Worm (Caenorhabditis elegans) whole organism, L4 larva: ENCODE results near the gene ivns-1.
A peak's percentile ranks its signal among the peaks of the same experiment; 100 is the strongest.
"Not testable (repeated sequence)": the region's sequence is repeated elsewhere in the genome, so short reads cannot be mapped to it uniquely, and the experiment has no call there.

ENCODE experiments used
- D1046.2 ChIP-seq: fragments of 200-800 bp; sonication (Bioruptor generic); IDR thresholded peaks from 2 replicates; pipeline ENCODE4 v1.3.6; 2022; ENCODE audit warnings: missing genetic modification characterization, missing compliant biosample characterization
- F10B5.3 ChIP-seq: sonication (generic microtip); optimal IDR thresholded peaks from 2 replicates; lab custom pipeline; 2016; ENCODE audit warnings: mild to moderate bottlenecking, missing genetic modification characterization, missing compliant biosample characterization
- F37D6.2 ChIP-seq: sonication (generic microtip); optimal IDR thresholded peaks from 2 replicates; lab custom pipeline; 2016; ENCODE audit warnings: mild to moderate bottlenecking, missing genetic modification characterization, missing compliant biosample characterization
- T26A8.4 ChIP-seq: fragments of 200-800 bp; sonication (Bioruptor generic); IDR thresholded peaks from 2 replicates; pipeline ENCODE4 v1.3.6; 2022; ENCODE audit warnings: missing genetic modification characterization, missing compliant biosample characterization
- Y5F2A.4 ChIP-seq: fragments of 200-800 bp; sonication (Bioruptor generic); optimal IDR thresholded peaks from 2 replicates; lab custom pipeline; 2018; ENCODE audit warnings: mild to moderate bottlenecking, missing genetic modification characterization, missing compliant biosample characterization
- aha-1 ChIP-seq: fragments of 150-350 bp; peaks from one replicate; lab custom pipeline; 2014; ENCODE audit warnings: missing biosample characterization, missing genetic modification characterization
- ceh-20 ChIP-seq: fragments of 200-800 bp; sonication (Bioruptor generic); IDR thresholded peaks from 2 replicates; pipeline ENCODE4 v1.3.6; 2022; ENCODE audit warnings: missing genetic modification reagents, missing genetic modification characterization, missing compliant biosample characterization
- ceh-82 ChIP-seq: sonication (generic microtip); optimal IDR thresholded peaks from 2 replicates; lab custom pipeline; 2017; ENCODE audit warnings: missing biosample characterization, missing genetic modification characterization
- cey-2 ChIP-seq: sonication (generic microtip); optimal IDR thresholded peaks from 3 replicates; lab custom pipeline; 2017; ENCODE audit warnings: missing genetic modification characterization, mild to moderate bottlenecking, missing compliant biosample characterization, antibody characterized with exemption, borderline replicate concordance; ENCODE audit not compliant: insufficient read depth
- daf-16 ChIP-seq, 3 experiments: sonication (generic microtip); optimal IDR thresholded peaks; 2 replicates each; lab custom pipeline; 2016 to 2017; ENCODE audit warnings: missing genetic modification characterization in 3 of 3, missing genetic modification reagents in 3 of 3, mild to moderate bottlenecking in 2 of 3, missing compliant biosample characterization in 2 of 3, missing biosample characterization in 1 of 3, moderate library complexity in 1 of 3
- daf-8 ChIP-seq: fragments of 200-800 bp; sonication (Bioruptor generic); IDR thresholded peaks from 2 replicates; pipeline ENCODE4 v1.3.6; 2022; ENCODE audit warnings: missing genetic modification characterization, missing compliant biosample characterization
- dmd-6 ChIP-seq: fragments of 200-800 bp; sonication (Bioruptor generic); IDR thresholded peaks from 2 replicates; pipeline ENCODE4 v1.3.6; 2022; ENCODE audit warnings: missing genetic modification reagents, missing genetic modification characterization, missing compliant biosample characterization
- dpl-1 ChIP-seq: fragments of 150-350 bp; optimal IDR thresholded peaks from 2 replicates; lab custom pipeline; 2014; ENCODE audit warnings: missing biosample characterization, missing genetic modification reagents, missing genetic modification characterization
- dve-1 ChIP-seq: sonication (generic microtip); optimal IDR thresholded peaks from 2 replicates; lab custom pipeline; 2017; ENCODE audit warnings: antibody characterized with exemption, mild to moderate bottlenecking, missing genetic modification characterization, missing compliant biosample characterization; ENCODE audit not compliant: insufficient read depth
- egl-27 ChIP-seq: sonication (generic microtip); optimal IDR thresholded peaks from 3 replicates; lab custom pipeline; 2017; ENCODE audit warnings: missing biosample characterization, missing genetic modification reagents, missing genetic modification characterization
- egl-43 ChIP-seq: fragments of 200-800 bp; sonication (Bioruptor generic); IDR thresholded peaks from 2 replicates; pipeline ENCODE4 v1.3.6; 2022; ENCODE audit warnings: missing genetic modification reagents, missing genetic modification characterization, missing compliant biosample characterization
- fos-1 ChIP-seq: fragments of 150-350 bp; optimal IDR thresholded peaks from 2 replicates; lab custom pipeline; 2014; ENCODE audit warnings: missing biosample characterization, missing genetic modification characterization
- hif-1 ChIP-seq, 2 experiments: sonication (generic microtip); optimal IDR thresholded peaks; 2 replicates each; lab custom pipeline; 2016 to 2017; ENCODE audit warnings: missing compliant biosample characterization in 2 of 2, missing genetic modification characterization in 2 of 2, missing genetic modification reagents in 2 of 2, missing genotype in 2 of 2, mild to moderate bottlenecking in 1 of 2
- hmg-1.1 ChIP-seq: fragments of 200-800 bp; sonication (Bioruptor generic); IDR thresholded peaks from 2 replicates; pipeline ENCODE4 v1.3.6; 2022; ENCODE audit warnings: missing genetic modification reagents, missing genetic modification characterization, missing compliant biosample characterization
- jun-1 ChIP-seq: fragments of 150-350 bp; optimal IDR thresholded peaks from 2 replicates; lab custom pipeline; 2014; ENCODE audit warnings: missing biosample characterization, missing genetic modification reagents, missing genetic modification characterization
- madf-9 ChIP-seq: fragments of 200-800 bp; sonication (Bioruptor generic); conservative IDR thresholded peaks from 2 replicates; pipeline ENCODE4 v1.3.6; 2022; ENCODE audit warnings: missing genetic modification reagents, missing genetic modification characterization, missing compliant biosample characterization
- mep-1 ChIP-seq: fragments of 150-350 bp; sonication (generic microtip); optimal IDR thresholded peaks from 3 replicates; lab custom pipeline; 2014; ENCODE audit warnings: missing biosample characterization, missing genetic modification characterization
- mxl-2 ChIP-seq: fragments of 200-800 bp; sonication (Bioruptor generic); conservative IDR thresholded peaks from 2 replicates; pipeline ENCODE4 v1.3.6; 2022; ENCODE audit warnings: missing genetic modification reagents, missing genetic modification characterization, missing compliant biosample characterization
- nhr-28 ChIP-seq: fragments of 150-350 bp; optimal IDR thresholded peaks from 2 replicates; lab custom pipeline; 2014; ENCODE audit warnings: missing biosample characterization, missing genetic modification characterization
- nhr-42 ChIP-seq: fragments of 200-800 bp; sonication (Bioruptor generic); IDR thresholded peaks from 2 replicates; pipeline ENCODE4 v1.3.6; 2022; ENCODE audit warnings: missing genetic modification characterization, missing compliant biosample characterization
- nhr-48 ChIP-seq: sonication (generic microtip); optimal IDR thresholded peaks from 2 replicates; lab custom pipeline; 2016; ENCODE audit warnings: mild to moderate bottlenecking, missing genetic modification characterization, missing compliant biosample characterization
- nhr-77 ChIP-seq: fragments of 150-350 bp; optimal IDR thresholded peaks from 2 replicates; lab custom pipeline; 2014; ENCODE audit warnings: missing biosample characterization, missing genetic modification characterization
- php-3 ChIP-seq: fragments of 200-800 bp; sonication (Bioruptor generic); IDR thresholded peaks from 2 replicates; pipeline ENCODE4 v1.3.6; 2022; ENCODE audit warnings: missing genetic modification reagents, missing genetic modification characterization, missing compliant biosample characterization
- pqm-1 ChIP-seq: sonication (generic microtip); optimal IDR thresholded peaks from 2 replicates; lab custom pipeline; 2017; ENCODE audit warnings: missing biosample characterization, missing genetic modification characterization
- set-16 ChIP-seq: fragments of 200-800 bp; sonication (Bioruptor generic); IDR thresholded peaks from 2 replicates; pipeline ENCODE4 v1.3.6; 2022; ENCODE audit warnings: missing genetic modification reagents, missing genetic modification characterization, missing compliant biosample characterization
- snpc-4 ChIP-seq: fragments of 150-350 bp; optimal IDR thresholded peaks from 2 replicates; lab custom pipeline; 2014; ENCODE audit warnings: missing biosample characterization, missing genetic modification characterization
- tag-97 ChIP-seq: fragments of 200-800 bp; sonication (Bioruptor generic); IDR thresholded peaks from 2 replicates; pipeline ENCODE4 v1.3.6; 2022; ENCODE audit warnings: missing genetic modification characterization, missing compliant biosample characterization
- unc-62 ChIP-seq, 3 experiments: fragments of 150-350 bp in 1 of 3; sonication (generic microtip); optimal IDR thresholded peaks in 2 of 3; peaks in 1 of 3; 1 replicate in 1 of 3; 2 replicates in 2 of 3; lab custom pipeline; 2014 to 2017; ENCODE audit warnings: missing biosample characterization in 3 of 3, missing genetic modification characterization in 3 of 3, missing genetic modification reagents in 3 of 3, missing genotype in 1 of 3
- vab-7 ChIP-seq: fragments of 200-800 bp; sonication (Bioruptor generic); IDR thresholded peaks from 2 replicates; pipeline ENCODE4 v1.3.6; 2022; ENCODE audit warnings: missing genetic modification reagents, missing genetic modification characterization, missing compliant biosample characterization
- zag-1 ChIP-seq: fragments of 150-350 bp; optimal IDR thresholded peaks from 2 replicates; lab custom pipeline; 2014; ENCODE audit warnings: missing biosample characterization, missing genetic modification characterization
- ztf-7 ChIP-seq: fragments of 150-350 bp; optimal IDR thresholded peaks from 2 replicates; lab custom pipeline; 2014; ENCODE audit warnings: missing biosample characterization, missing genetic modification characterization

The ivns-1 gene

ce11 chrX:12613451-12613850 is 20.7 kb downstream of the ivns-1 start, which contains the start of gene R09A8.1:
R09A8.1 (plus strand) TSS chrX:12613751.
- not testable (repeated sequence) for TF ChIP-seq mep-1, F37D6.2, jun-1 (tag; lab: Kevin White, UChicago)

- TF ChIP-seq set-16 (GFP tag; lab: Robert Waterston, UW) (peak; percentile 60), daf-8 (GFP tag; lab: Robert Waterston, UW) (0 out of 2 replicates have a peak, but pooled peaks have one; percentile 56)
Measured at ce11 chrX:12607578-12607977, 26.6 kb downstream of the ivns-1 start.

ce11 chrX:12603322-12603984 is 30.7 kb downstream of the ivns-1 start, which contains the start of the genes T24D5.6 and R09A8.9:
T24D5.6 (plus strand) TSS chrX:12603622.
R09A8.9 (plus strand) TSS chrX:12603934.
- TF ChIP-seq fos-1 (tag; lab: Kevin White, UChicago) (no peak), ztf-7 (tag; lab: Kevin White, UChicago) (no peak), nhr-48 (tag; lab: Kevin White, UChicago) (no peak), egl-43 (GFP tag; lab: Robert Waterston, UW) (no peak), mep-1 (tag; lab: Kevin White, UChicago) (no peak), zag-1 (tag; lab: Kevin White, UChicago) (no peak), egl-27 (tag; lab: Kevin White, UChicago) (no peak), pqm-1 (tag; lab: Kevin White, UChicago) (no peak), D1046.2 (GFP tag; lab: Robert Waterston, UW) (no peak), hif-1 (tag; optimal IDR thresholded peaks at IDR 0.05; lab: Kevin White, UChicago) (no peak), nhr-42 (no peak), F37D6.2 (tag; lab: Kevin White, UChicago) (no peak), F10B5.3 (tag; lab: Kevin White, UChicago) (no peak), vab-7 (GFP tag; lab: Robert Waterston, UW) (no peak), mxl-2 (GFP tag; lab: Robert Waterston, UW) (no peak), tag-97 (GFP tag; lab: Robert Waterston, UW) (no peak), nhr-77 (no peak), ceh-20 (no peak)

- no peak for TF ChIP-seq dpl-1 (GFP tag; lab: Kevin White, UChicago)
- peak in 1 of 2 experiments; percentile 91 for TF ChIP-seq unc-62 (GFP tag; optimal IDR thresholded peaks at IDR 0.05 in 1 of 2; lab: Kevin White, UChicago)
- TF ChIP-seq unc-62 (tag; optimal IDR thresholded peaks at IDR 0.05; lab: Kevin White, UChicago) = no peak
Measured at ce11 chrX:12602611-12603010, 31.5 kb downstream of the ivns-1 start.

- TF ChIP-seq T26A8.4 = no peak
- no peak for TF ChIP-seq hmg-1.1 (GFP tag; lab: Robert Waterston, UW)
- no peak for TF ChIP-seq madf-9
- peak; percentile 53 for TF ChIP-seq aha-1 (tag; lab: Kevin White, UChicago)
- TF ChIP-seq snpc-4 (tag; lab: Kevin White, UChicago) = no peak
- no peak for TF ChIP-seq Y5F2A.4 (GFP tag; lab: Kevin White, UChicago)
- TF ChIP-seq, all 104 proteins: peak for 1
Measured at ce11 chrX:12596868-12597267, 37.3 kb downstream of the ivns-1 start, which contains the start of gene T24D5.4. T24D5.4 (plus strand) TSS chrX:12597168.

- no peak for TF ChIP-seq daf-16 (GFP tag; optimal IDR thresholded peaks at IDR 0.05; lab: Kevin White, UChicago)
- TF ChIP-seq daf-16 (tag; optimal IDR thresholded peaks at IDR 0.05; lab: Kevin White, UChicago) = peak; percentile 92
- peak; percentile 35 for TF ChIP-seq nhr-28 (tag; lab: Kevin White, UChicago)
- peak; percentile 61; the same call in 1 of the 2 replicates for TF ChIP-seq dmd-6 (GFP tag; lab: Robert Waterston, UW)
- peak; percentile 41 for TF ChIP-seq dve-1 (tag; lab: Kevin White, UChicago)
- TF ChIP-seq cey-2 = no peak
- 0 out of 2 replicates have a peak, but pooled peaks have one; percentile 29 for TF ChIP-seq php-3
- peak; percentile 68 for TF ChIP-seq pqm-1 (tag; lab: Kevin White, UChicago)
- no peak for TF ChIP-seq ceh-82 (tag; lab: Kevin White, UChicago)
Measured at ce11 chrX:12595954-12596353, 38.2 kb downstream of the ivns-1 start.
